Fruit fly (Drosophila melanogaster): ENCODE results near the gene CG3061.

Gene CG3061

dm6 chr3R:14032422-14033188 is 434 bp downstream of the CG3061 start:
- TF ChIP-seq CG11617 (GFP tag; optimal IDR thresholded peaks at IDR 0.05) (peak; percentile 50), CG33017 (tag; optimal IDR thresholded peaks at IDR 0.05) (no peak), bab1 (GFP tag; optimal IDR thresholded peaks at IDR 0.05) (no peak), ovo (GFP tag; optimal IDR thresholded peaks at IDR 0.05) (no peak)

dm6 chr3R:14034636-14035035 is 2.5 kb downstream of the CG3061 start:
- TF ChIP-seq CG5204 (GFP tag; optimal IDR thresholded peaks at IDR 0.05) (no peak), kay (GFP tag; ENCODE audit: borderline replicate concordance) (peak; percentile 70)

- TF ChIP-seq Hr96 (GFP tag; optimal IDR thresholded peaks at IDR 0.05) (no peak), tj (GFP tag; optimal IDR thresholded peaks at IDR 0.05) (peak; percentile 15), CG33017 (tag; optimal IDR thresholded peaks at IDR 0.05) (peak; percentile 46), Crg-1 (GFP tag; optimal IDR thresholded peaks at IDR 0.05) (peak; percentile 62), kay (GFP tag; ENCODE audit: borderline replicate concordance) (no peak), toe (GFP tag; optimal IDR thresholded peaks at IDR 0.05) (no peak), CG11617 (GFP tag; optimal IDR thresholded peaks at IDR 0.05) (peak; percentile 41), CG7101 (tag; optimal IDR thresholded peaks at IDR 0.05) (peak; percentile 59), CG14711 (tag; optimal IDR thresholded peaks at IDR 0.05) (peak; percentile 99), Mnt (GFP tag; optimal IDR thresholded peaks at IDR 0.05) (peak; percentile 95), cnc (optimal IDR thresholded peaks at IDR 0.05) (no peak), CG12768 (GFP tag; optimal IDR thresholded peaks at IDR 0.05) (no peak), CG5204 (GFP tag; optimal IDR thresholded peaks at IDR 0.05) (no peak), cic (GFP tag; optimal IDR thresholded peaks at IDR 0.05) (peak; percentile 1), Clk (GFP tag; optimal IDR thresholded peaks at IDR 0.05) (no peak), CG1620 (GFP tag; optimal IDR thresholded peaks at IDR 0.05) (peak; percentile 66), CG7045 (GFP tag; optimal IDR thresholded peaks at IDR 0.05) (no peak), ovo (GFP tag; optimal IDR thresholded peaks at IDR 0.05) (no peak), bab1 (GFP tag; optimal IDR thresholded peaks at IDR 0.05) (peak; percentile 60), pad (GFP tag; optimal IDR thresholded peaks at IDR 0.05) (no peak)
These were observed 3.8 kb downstream of the CG3061 start, which contains the start of gene CG9922 for dm6 chr3R:14035924-14036448. CG9922 (minus strand) TSS chr3R:14036398.

- TF ChIP-seq Hr96 (GFP tag; optimal IDR thresholded peaks at IDR 0.05) = no peak
- TF ChIP-seq kay (GFP tag; ENCODE audit: borderline replicate concordance) = no peak
- TF ChIP-seq cnc (optimal IDR thresholded peaks at IDR 0.05) = no peak
- TF ChIP-seq tj (GFP tag; optimal IDR thresholded peaks at IDR 0.05) = no peak
- TF ChIP-seq CG5204 (GFP tag; optimal IDR thresholded peaks at IDR 0.05) = no peak
These were observed 5.2 kb downstream of the CG3061 start for dm6 chr3R:14037330-14037729.

- TF ChIP-seq Mnt (GFP tag; optimal IDR thresholded peaks at IDR 0.05) (no peak), cic (GFP tag; optimal IDR thresholded peaks at IDR 0.05) (no peak), CG7101 (tag; optimal IDR thresholded peaks at IDR 0.05) (no peak), CG5204 (GFP tag; optimal IDR thresholded peaks at IDR 0.05) (no peak), CG14711 (tag; optimal IDR thresholded peaks at IDR 0.05) (no peak), kay (GFP tag; ENCODE audit: borderline replicate concordance) (no peak), bab1 (GFP tag; optimal IDR thresholded peaks at IDR 0.05) (no peak), pad (GFP tag; optimal IDR thresholded peaks at IDR 0.05) (no peak), Clk (GFP tag; optimal IDR thresholded peaks at IDR 0.05) (no peak), toe (GFP tag; optimal IDR thresholded peaks at IDR 0.05) (no peak), tj (GFP tag; optimal IDR thresholded peaks at IDR 0.05) (no peak)
These were observed 8.9 kb downstream of the CG3061 start for dm6 chr3R:14041036-14041435.

dm6 chr3R:14041647-14042046 is 9.5 kb downstream of the CG3061 start:
- no peak for TF ChIP-seq Mnt (GFP tag; optimal IDR thresholded peaks at IDR 0.05)
- no peak for TF ChIP-seq CG1620 (GFP tag; optimal IDR thresholded peaks at IDR 0.05)
- TF ChIP-seq Crg-1 (GFP tag; optimal IDR thresholded peaks at IDR 0.05) = no peak
- peak; percentile 67 for TF ChIP-seq kay (GFP tag; ENCODE audit: borderline replicate concordance)
- TF ChIP-seq bab1 (GFP tag; optimal IDR thresholded peaks at IDR 0.05) = no peak

- TF ChIP-seq Clk (GFP tag; optimal IDR thresholded peaks at IDR 0.05) = no peak
These were observed 12.2 kb downstream of the CG3061 start for dm6 chr3R:14044361-14044860.

dm6 chr3R:14048702-14049142 is 16.6 kb downstream of the CG3061 start:
- TF ChIP-seq Mnt (GFP tag; optimal IDR thresholded peaks at IDR 0.05) (peak; percentile 13), CG7101 (tag; optimal IDR thresholded peaks at IDR 0.05) (peak; percentile 69), kay (GFP tag; ENCODE audit: borderline replicate concordance) (no peak), Crg-1 (GFP tag; optimal IDR thresholded peaks at IDR 0.05) (no peak), Clk (GFP tag; optimal IDR thresholded peaks at IDR 0.05) (no peak), CG1620 (GFP tag; optimal IDR thresholded peaks at IDR 0.05) (no peak), ovo (GFP tag; optimal IDR thresholded peaks at IDR 0.05) (no peak), bab1 (GFP tag; optimal IDR thresholded peaks at IDR 0.05) (no peak), toe (GFP tag; optimal IDR thresholded peaks at IDR 0.05) (no peak), CG33017 (tag; optimal IDR thresholded peaks at IDR 0.05) (peak; percentile 68), pad (GFP tag; optimal IDR thresholded peaks at IDR 0.05) (peak; percentile 29), CG11617 (GFP tag; optimal IDR thresholded peaks at IDR 0.05) (peak; percentile 72), tj (GFP tag; optimal IDR thresholded peaks at IDR 0.05) (peak; percentile 33), CG12768 (GFP tag; optimal IDR thresholded peaks at IDR 0.05) (peak; percentile 50), cnc (optimal IDR thresholded peaks at IDR 0.05) (no peak), cic (GFP tag; optimal IDR thresholded peaks at IDR 0.05) (peak; percentile 49), CG5204 (GFP tag; optimal IDR thresholded peaks at IDR 0.05) (peak; percentile 19), CG14711 (tag; optimal IDR thresholded peaks at IDR 0.05) (peak; percentile 48), CG7045 (GFP tag; optimal IDR thresholded peaks at IDR 0.05) (peak; percentile 28), Hr96 (GFP tag; optimal IDR thresholded peaks at IDR 0.05) (peak; percentile 22)

Measured in whole organism, adult.